Worm (Caenorhabditis elegans): ENCODE measurements around the gene C03E10.3.

DNA sequence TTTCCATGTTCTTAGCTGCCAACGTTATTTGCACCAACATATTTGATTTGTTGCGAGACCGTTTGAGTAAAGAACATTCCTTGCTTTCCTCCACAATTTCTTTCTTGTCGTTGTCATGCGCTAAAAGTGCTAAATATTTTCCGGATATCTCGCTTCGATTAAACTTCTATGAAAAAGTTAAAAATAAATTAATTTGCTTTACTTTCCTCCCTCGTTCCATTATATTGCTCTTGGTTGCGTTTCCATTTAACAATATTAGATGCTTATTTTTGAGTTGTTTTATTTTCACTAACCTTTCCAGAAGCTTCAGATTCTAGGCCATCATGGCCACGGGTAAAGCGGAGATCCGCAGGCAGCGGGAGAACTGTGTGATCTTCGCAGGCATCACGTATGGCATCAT lies 44.6 kb upstream of the C03E10.3 start, which contains the start of gene pgap-1:
- no peak for TF ChIP-seq fos-1 (tag; optimal IDR thresholded peaks at IDR 0.05)
- no peak for TF ChIP-seq lin-13 (GFP tag; optimal IDR thresholded peaks at IDR 0.05)
- no peak for TF ChIP-seq lsy-2 (tag; optimal IDR thresholded peaks at IDR 0.05)
- no peak for TF ChIP-seq ceh-16 (tag; optimal IDR thresholded peaks at IDR 0.05)
- TF ChIP-seq aly-2 (tag; optimal IDR thresholded peaks at IDR 0.05), result no peak
- no peak for TF ChIP-seq snpc-4 (tag; optimal IDR thresholded peaks at IDR 0.05)
- no peak for TF ChIP-seq unc-39 (tag; optimal IDR thresholded peaks at IDR 0.05)
- no peak for TF ChIP-seq nhr-12 (tag; optimal IDR thresholded peaks at IDR 0.05)
- TF ChIP-seq ZK546.5 (tag; optimal IDR thresholded peaks at IDR 0.05), result no peak
- no peak for TF ChIP-seq zag-1 (tag; optimal IDR thresholded peaks at IDR 0.05)
- no peak for TF ChIP-seq ztf-11 (tag; optimal IDR thresholded peaks at IDR 0.05)
- TF ChIP-seq ceh-82 (tag; optimal IDR thresholded peaks at IDR 0.05), result no peak
- TF ChIP-seq ztf-1 (GFP tag; conservative IDR thresholded peaks at IDR 0.05), result no peak
